Fruit fly (Drosophila melanogaster) whole organism, embryonic: Measurements from ENCODE around the gene CBP.

Source experiments
- Abd-B ChIP-seq: fragments of 200-800 bp; sonication (Bioruptor generic); optimal IDR thresholded peaks from 2 replicates; lab custom pipeline; 2018; ENCODE audit warnings: missing biosample characterization, mild to moderate bottlenecking, missing genetic modification characterization, moderate library complexity
- B-H1 ChIP-seq: fragments of 200-800 bp; sonication (Bioruptor generic); IDR thresholded peaks from 3 replicates; pipeline ENCODE4 v1.3.6; 2022; ENCODE audit warnings: missing biosample characterization, missing genetic modification characterization
- CG10267 ChIP-seq: fragments of 200-800 bp; sonication (Bioruptor generic); optimal IDR thresholded peaks from 2 replicates; lab custom pipeline; 2018; ENCODE audit warnings: missing biosample characterization, mild to moderate bottlenecking, missing genetic modification characterization, moderate library complexity
- CG10543 ChIP-seq: fragments of 200-800 bp; sonication (Bioruptor generic); optimal IDR thresholded peaks from 3 replicates; lab custom pipeline; 2017; ENCODE audit warnings: missing biosample characterization, mild to moderate bottlenecking, missing genetic modification characterization, moderate library complexity
- CG11247 ChIP-seq: fragments of 200-800 bp; sonication (Bioruptor generic); IDR thresholded peaks from 2 replicates; pipeline ENCODE4 v1.3.6; 2022; ENCODE audit warnings: missing biosample characterization, missing genetic modification characterization
- CG12391 ChIP-seq: fragments of 200-800 bp; sonication (Bioruptor generic); optimal IDR thresholded peaks from 3 replicates; lab custom pipeline; 2018; ENCODE audit warnings: missing biosample characterization, mild to moderate bottlenecking, missing genetic modification characterization, moderate library complexity
- CG12769 ChIP-seq: fragments of 200-800 bp; sonication (Bioruptor generic); optimal IDR thresholded peaks from 2 replicates; lab custom pipeline; 2019; ENCODE audit warnings: missing biosample characterization, mild to moderate bottlenecking, missing genetic modification characterization, moderate library complexity
- CG15601 ChIP-seq: fragments of 200-800 bp; sonication (Bioruptor generic); optimal IDR thresholded peaks from 3 replicates; lab custom pipeline; 2019; ENCODE audit warnings: missing biosample characterization, mild to moderate bottlenecking, missing genetic modification characterization, moderate library complexity
- CG16779 ChIP-seq: fragments of 200-800 bp; sonication (Bioruptor generic); IDR thresholded peaks from 2 replicates; pipeline ENCODE4 v1.3.6; 2022; ENCODE audit warnings: missing biosample characterization, missing genetic modification characterization
- CG17802 ChIP-seq: fragments of 200-800 bp; sonication (Bioruptor generic); optimal IDR thresholded peaks from 2 replicates; lab custom pipeline; 2018; ENCODE audit warnings: missing biosample characterization, mild to moderate bottlenecking, missing genetic modification characterization, moderate library complexity
- CG3065 ChIP-seq: fragments of 200-800 bp; sonication (Bioruptor generic); optimal IDR thresholded peaks from 2 replicates; lab custom pipeline; 2016; ENCODE audit warnings: missing biosample characterization, missing genetic modification characterization
- CG3847 ChIP-seq: fragments of 200-800 bp; sonication (Bioruptor generic); IDR thresholded peaks from 2 replicates; pipeline ENCODE4 v1.3.6; 2022; ENCODE audit warnings: missing biosample characterization, missing genetic modification characterization
- CG4328 ChIP-seq: fragments of 200-800 bp; sonication (Bioruptor generic); optimal IDR thresholded peaks from 3 replicates; lab custom pipeline; 2017; ENCODE audit warnings: missing biosample characterization, missing genetic modification reagents, missing genetic modification characterization
- CG4617 ChIP-seq: fragments of 200-800 bp; sonication (Bioruptor generic); optimal IDR thresholded peaks from 3 replicates; lab custom pipeline; 2016; ENCODE audit warnings: missing biosample characterization, missing genetic modification characterization, borderline replicate concordance
- CG6683 ChIP-seq: fragments of 200-800 bp; sonication (Bioruptor generic); optimal IDR thresholded peaks from 2 replicates; lab custom pipeline; 2017; ENCODE audit warnings: missing biosample characterization, mild to moderate bottlenecking, missing genetic modification characterization, missing genetic modification reagents
- CG6854 ChIP-seq: fragments of 200-800 bp; sonication (Bioruptor generic); optimal IDR thresholded peaks from 3 replicates; lab custom pipeline; 2017; ENCODE audit warnings: missing biosample characterization, mild to moderate bottlenecking, missing genetic modification characterization
- CG7745 ChIP-seq: fragments of 200-800 bp; sonication (Bioruptor generic); optimal IDR thresholded peaks from 2 replicates; lab custom pipeline; 2018; ENCODE audit warnings: missing biosample characterization, mild to moderate bottlenecking, missing genetic modification characterization, moderate library complexity
- CG7963 ChIP-seq: fragments of 200-800 bp; sonication (Bioruptor generic); IDR thresholded peaks from 3 replicates; pipeline ENCODE4 v1.3.6; 2022; ENCODE audit warnings: missing biosample characterization, missing genetic modification characterization; ENCODE audit not compliant: partially characterized antibody
- CG8388 ChIP-seq: fragments of 200-800 bp; sonication (Bioruptor generic); optimal IDR thresholded peaks from 2 replicates; lab custom pipeline; 2019; ENCODE audit warnings: missing biosample characterization, mild to moderate bottlenecking, missing genetic modification characterization, moderate library complexity
- CG8765 ChIP-seq: fragments of 200-800 bp; sonication (Bioruptor generic); IDR thresholded peaks from 2 replicates; pipeline ENCODE4 v1.3.6; 2022; ENCODE audit warnings: missing biosample characterization, missing genetic modification characterization
- CG9876 ChIP-seq: fragments of 200-800 bp; sonication (Bioruptor generic); optimal IDR thresholded peaks from 2 replicates; lab custom pipeline; 2016; ENCODE audit warnings: missing biosample characterization, missing genetic modification characterization
- E2f2 ChIP-seq: fragments of 200-800 bp; sonication (Bioruptor generic); IDR thresholded peaks from 2 replicates; pipeline ENCODE4 v1.3.6; 2022; ENCODE audit warnings: missing biosample characterization, missing genetic modification characterization
- Ets65A ChIP-seq: fragments of 200-800 bp; sonication (Bioruptor generic); peaks from one replicate; lab custom pipeline; 2016; ENCODE audit warnings: missing biosample characterization, missing genetic modification characterization
- Fer1 ChIP-seq: fragments of 200-800 bp; sonication (Bioruptor generic); optimal IDR thresholded peaks from 2 replicates; lab custom pipeline; 2017; ENCODE audit warnings: missing biosample characterization, mild to moderate bottlenecking, missing genetic modification characterization
- Fer2 ChIP-seq: fragments of 200-800 bp; sonication (Bioruptor generic); optimal IDR thresholded peaks from 2 replicates; lab custom pipeline; 2018; ENCODE audit warnings: missing biosample characterization, mild to moderate bottlenecking, missing genetic modification characterization, moderate library complexity
- HmgD ChIP-seq: fragments of 200-800 bp; sonication (Bioruptor generic); optimal IDR thresholded peaks from 3 replicates; lab custom pipeline; 2016; ENCODE audit warnings: missing biosample characterization, missing genetic modification characterization
- MBD-R2 ChIP-seq: fragments of 200-800 bp; sonication (Bioruptor generic); IDR thresholded peaks from 2 replicates; pipeline ENCODE4 v1.3.6; 2022; ENCODE audit warnings: missing biosample characterization, missing genetic modification characterization
- Poxn ChIP-seq: fragments of 200-800 bp; sonication (Bioruptor generic); IDR thresholded peaks from 2 replicates; pipeline ENCODE4 v1.3.6; 2022; ENCODE audit warnings: missing biosample characterization, missing genetic modification characterization
- Trl ChIP-seq, 3 experiments: fragments of >200 bp in 2 of 3; fragments of 200-800 bp in 1 of 3; sonication (Bioruptor generic) in 1 of 3; optimal IDR thresholded peaks; 2 replicates in 1 of 3; 3 replicates in 2 of 3; lab custom pipeline; 2016 to 2017; ENCODE audit warnings: missing biosample characterization in 1 of 3, missing genetic modification characterization in 1 of 3
- Usf ChIP-seq: fragments of 200-800 bp; sonication (Bioruptor generic); optimal IDR thresholded peaks from 2 replicates; lab custom pipeline; 2017; ENCODE audit warnings: missing genotype, missing biosample characterization, missing genetic modification characterization
- aop ChIP-seq: fragments of 200-800 bp; sonication (Bioruptor generic); IDR thresholded peaks from 2 replicates; pipeline ENCODE4 v1.3.6; 2022; ENCODE audit warnings: missing biosample characterization, missing genetic modification characterization
- ato ChIP-seq: fragments of 200-800 bp; sonication (Bioruptor generic); IDR thresholded peaks from 2 replicates; pipeline ENCODE4 v1.3.6; 2022; ENCODE audit warnings: missing biosample characterization, missing genetic modification characterization; ENCODE audit not compliant: partially characterized antibody
- crc ChIP-seq: fragments of 200-800 bp; sonication (Bioruptor generic); optimal IDR thresholded peaks from 2 replicates; lab custom pipeline; 2016; ENCODE audit warnings: missing biosample characterization, missing genetic modification characterization
- crp ChIP-seq, 2 experiments: fragments of 200-800 bp; sonication (Bioruptor generic); optimal IDR thresholded peaks; 2 replicates in 1 of 2; 3 replicates in 1 of 2; lab custom pipeline; 2017; ENCODE audit warnings: missing biosample characterization in 2 of 2, missing genetic modification characterization in 2 of 2, mild to moderate bottlenecking in 1 of 2, moderate library complexity in 1 of 2
- dm ChIP-seq: fragments of 200-800 bp; sonication (Bioruptor generic); optimal IDR thresholded peaks from 3 replicates; lab custom pipeline; 2016; ENCODE audit warnings: missing biosample characterization, missing genetic modification characterization
- fd96Cb ChIP-seq: fragments of 200-800 bp; sonication (Bioruptor generic); optimal IDR thresholded peaks from 2 replicates; lab custom pipeline; 2018; ENCODE audit warnings: missing biosample characterization, mild to moderate bottlenecking, missing genetic modification characterization, moderate library complexity
- gcm2 ChIP-seq: fragments of 200-800 bp; sonication (Bioruptor generic); optimal IDR thresholded peaks from 2 replicates; lab custom pipeline; 2016; ENCODE audit warnings: missing biosample characterization, missing genetic modification characterization
- gem ChIP-seq: fragments of 200-800 bp; sonication (Bioruptor generic); optimal IDR thresholded peaks from 2 replicates; lab custom pipeline; 2019; ENCODE audit warnings: missing biosample characterization, mild to moderate bottlenecking, missing genetic modification characterization, moderate library complexity
- ind ChIP-seq: fragments of 200-800 bp; sonication (Bioruptor generic); optimal IDR thresholded peaks from 3 replicates; lab custom pipeline; 2016; ENCODE audit warnings: missing biosample characterization, missing genetic modification characterization
- jigr1 ChIP-seq: fragments of 200-800 bp; sonication (Bioruptor generic); IDR thresholded peaks from 3 replicates; pipeline ENCODE4 v1.3.6; 2022; ENCODE audit warnings: missing biosample characterization, missing genetic modification characterization
- kni ChIP-seq: fragments of 200-800 bp; sonication (Bioruptor generic); optimal IDR thresholded peaks from 3 replicates; lab custom pipeline; 2017; ENCODE audit warnings: mild to moderate bottlenecking, missing biosample characterization, missing genetic modification reagents, missing genetic modification characterization
- lbe ChIP-seq: fragments of 200-800 bp; sonication (Bioruptor generic); optimal IDR thresholded peaks from 2 replicates; lab custom pipeline; 2016; ENCODE audit warnings: missing biosample characterization, mild to moderate bottlenecking, missing genetic modification characterization
- mld ChIP-seq: fragments of 200-800 bp; sonication (Bioruptor generic); IDR thresholded peaks from 3 replicates; pipeline ENCODE4 v1.3.6; 2022; ENCODE audit warnings: missing biosample characterization, missing genetic modification characterization; ENCODE audit not compliant: partially characterized antibody
- oc ChIP-seq: fragments of 200-800 bp; sonication (Bioruptor generic); optimal IDR thresholded peaks from 2 replicates; lab custom pipeline; 2018; ENCODE audit warnings: missing biosample characterization, mild to moderate bottlenecking, missing genetic modification characterization, moderate library complexity
- onecut ChIP-seq: fragments of 200-800 bp; sonication (Bioruptor generic); IDR thresholded peaks from 2 replicates; pipeline ENCODE4 v1.3.6; 2022; ENCODE audit warnings: missing biosample characterization, missing genetic modification characterization
- pita ChIP-seq: fragments of 200-800 bp; sonication (Bioruptor generic); optimal IDR thresholded peaks from 2 replicates; lab custom pipeline; 2017; ENCODE audit warnings: missing biosample characterization, mild to moderate bottlenecking, missing genetic modification characterization
- repo ChIP-seq: fragments of 200-800 bp; sonication (Bioruptor generic); optimal IDR thresholded peaks from 2 replicates; lab custom pipeline; 2016; ENCODE audit warnings: missing biosample characterization, missing genetic modification characterization
- sc ChIP-seq, 3 experiments: fragments of >200 bp in 2 of 3; fragments of 200-800 bp in 1 of 3; sonication (Bioruptor generic) in 1 of 3; optimal IDR thresholded peaks; 2 replicates in 2 of 3; 3 replicates in 1 of 3; lab custom pipeline; 2017; ENCODE audit warnings: mild to moderate bottlenecking in 1 of 3, missing biosample characterization in 1 of 3, missing genetic modification characterization in 1 of 3, missing genetic modification reagents in 1 of 3
- toy ChIP-seq: fragments of 200-800 bp; sonication (Bioruptor generic); IDR thresholded peaks from 2 replicates; pipeline ENCODE4 v1.3.6; 2022; ENCODE audit warnings: missing biosample characterization, missing genetic modification characterization
- tup ChIP-seq: fragments of 200-800 bp; sonication (Bioruptor generic); optimal IDR thresholded peaks from 2 replicates; lab custom pipeline; 2016; ENCODE audit warnings: missing biosample characterization, mild to moderate bottlenecking, missing genetic modification characterization, moderate library complexity

CBP gene

DNA sequence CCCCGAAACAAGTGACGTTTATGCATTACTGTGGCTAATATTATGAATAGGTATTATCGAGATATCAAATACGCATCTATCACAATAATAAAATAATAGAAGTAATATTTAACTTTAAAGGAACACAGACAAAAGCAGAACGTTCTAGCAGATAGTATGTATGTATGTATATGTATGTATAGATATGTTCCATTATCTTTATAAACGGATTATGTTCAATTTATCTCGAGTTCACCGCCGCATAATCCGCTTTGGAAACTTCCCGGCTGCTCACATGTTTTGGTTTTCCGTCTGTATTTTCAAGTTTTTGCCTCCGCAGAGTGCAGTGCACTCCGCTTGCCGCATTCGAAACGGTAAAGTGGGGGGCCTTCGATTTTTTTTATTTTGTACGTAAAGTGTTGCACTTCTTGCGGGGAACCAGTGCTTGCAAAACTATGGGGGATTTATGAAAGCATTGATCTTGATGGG is 1.6 kb upstream of the CBP start (continued):
- no peak for TF ChIP-seq Trl (optimal IDR thresholded peaks at IDR 0.05; lab: Kevin White, UChicago)
- TF ChIP-seq Trl (GFP tag; optimal IDR thresholded peaks at IDR 0.05; lab: Kevin White, UChicago), result no peak
- no peak for TF ChIP-seq CG6854 (GFP tag; lab: Kevin White, UChicago)
- peak; percentile 68 for TF ChIP-seq oc (tag; lab: Kevin White, UChicago)
- no peak for TF ChIP-seq toy (GFP tag; lab: Robert Waterston, UW)
- peak; percentile 58 for TF ChIP-seq onecut (GFP tag; lab: Robert Waterston, UW)
- TF ChIP-seq CG15601 (tag; lab: Kevin White, UChicago), result peak; percentile 66
- TF ChIP-seq CG7963 (GFP tag; lab: Robert Waterston, UW), result no peak
- TF ChIP-seq kni, result no peak
- peak; percentile 68 for TF ChIP-seq CG12391
- no peak for TF ChIP-seq Usf (GFP tag; lab: Kevin White, UChicago)
- no peak for TF ChIP-seq Ets65A (GFP tag; lab: Kevin White, UChicago)
- TF ChIP-seq fd96Cb (tag; lab: Kevin White, UChicago), result peak; percentile 42
- no peak for TF ChIP-seq Fer1 (GFP tag; lab: Kevin White, UChicago)
- no peak for TF ChIP-seq HmgD
- no peak for TF ChIP-seq ato (GFP tag; lab: Robert Waterston, UW)
- TF ChIP-seq pita (GFP tag; lab: Kevin White, UChicago), result no peak
- TF ChIP-seq CG12769 (tag; lab: Kevin White, UChicago), result peak; percentile 29
- no peak for TF ChIP-seq CG4617 (GFP tag; lab: Kevin White, UChicago)
- TF ChIP-seq CG17802 (tag; lab: Kevin White, UChicago), result no peak
- TF ChIP-seq CG8388 (GFP tag; lab: Kevin White, UChicago), result peak; percentile 55
- TF ChIP-seq gcm2 (GFP tag; lab: Kevin White, UChicago), result no peak
- no peak for TF ChIP-seq tup (GFP tag; lab: Kevin White, UChicago)
- peak; percentile 71 for TF ChIP-seq gem
- TF ChIP-seq dm (GFP tag; lab: Kevin White, UChicago), result no peak
- TF ChIP-seq aop, result no peak
- TF ChIP-seq lbe (GFP tag; lab: Kevin White, UChicago), result peak; percentile 56
- TF ChIP-seq E2f2 (GFP tag; lab: Robert Waterston, UW), result no peak
- TF ChIP-seq CG11247 (GFP tag; lab: Robert Waterston, UW), result no peak
- no peak for TF ChIP-seq crp (GFP tag; optimal IDR thresholded peaks at IDR 0.05; lab: Kevin White, UChicago)
- TF ChIP-seq B-H1 (GFP tag; lab: Robert Waterston, UW), result no peak
- TF ChIP-seq CG3847 (GFP tag; lab: Robert Waterston, UW), result no peak
- no peak for TF ChIP-seq repo
- no peak for TF ChIP-seq CG6683
- TF ChIP-seq jigr1, result no peak
- no peak for TF ChIP-seq Abd-B
- TF ChIP-seq ind (GFP tag; lab: Kevin White, UChicago), result no peak
- no peak for TF ChIP-seq CG3065 (GFP tag; lab: Kevin White, UChicago)
- peak; percentile 56 for TF ChIP-seq CG10267 (tag; lab: Kevin White, UChicago)
- TF ChIP-seq CG4328 (GFP tag; lab: Kevin White, UChicago), result no peak
- no peak for TF ChIP-seq CG7745
- TF ChIP-seq crc (GFP tag; lab: Kevin White, UChicago), result no peak
- no peak for TF ChIP-seq CG9876 (GFP tag; lab: Kevin White, UChicago)
- no peak for TF ChIP-seq CG16779 (GFP tag; lab: Robert Waterston, UW)
- TF ChIP-seq Poxn (GFP tag; lab: Robert Waterston, UW), result no peak
- TF ChIP-seq Fer2 (tag; lab: Kevin White, UChicago), result no peak
- TF ChIP-seq MBD-R2 (GFP tag; lab: Robert Waterston, UW), result no peak
- TF ChIP-seq CG10543 (GFP tag; lab: Kevin White, UChicago), result no peak
- no peak for TF ChIP-seq mld (GFP tag; lab: Robert Waterston, UW)
- TF ChIP-seq sc (optimal IDR thresholded peaks at IDR 0.05; lab: Kevin White, UChicago), result no peak
- TF ChIP-seq sc (GFP tag; optimal IDR thresholded peaks at IDR 0.05; lab: Kevin White, UChicago), result no peak
- no peak for TF ChIP-seq CG8765 (GFP tag; lab: Robert Waterston, UW)
